Worm (Caenorhabditis elegans): ENCODE data around the gene ham-3.

ham-3 gene

ce11 chrIII:10149910-10150309 is 29.3 kb downstream of the ham-3 start:
- no peak for TF ChIP-seq nhr-6 (tag; optimal IDR thresholded peaks at IDR 0.05)
- no peak for TF ChIP-seq ztf-11 (tag; optimal IDR thresholded peaks at IDR 0.05)
- TF ChIP-seq crh-2 (tag; optimal IDR thresholded peaks at IDR 0.05): no peak
- TF ChIP-seq Y55F3AM.14 (GFP tag; optimal IDR thresholded peaks at IDR 0.05): no peak
- no peak for TF ChIP-seq ceh-16 (tag; optimal IDR thresholded peaks at IDR 0.05)
- no peak for TF ChIP-seq mab-5 (tag; optimal IDR thresholded peaks at IDR 0.05)
- TF ChIP-seq snpc-4 (tag; optimal IDR thresholded peaks at IDR 0.05): no peak
- no peak for TF ChIP-seq aly-2 (tag; optimal IDR thresholded peaks at IDR 0.05)
- TF ChIP-seq ztf-4 (tag; optimal IDR thresholded peaks at IDR 0.05): no peak
- no peak for TF ChIP-seq mbf-1 (tag; optimal IDR thresholded peaks at IDR 0.05)
- no peak for TF ChIP-seq lin-11 (tag; optimal IDR thresholded peaks at IDR 0.05)
- no peak for TF ChIP-seq unc-39 (tag; optimal IDR thresholded peaks at IDR 0.05)

- TF ChIP-seq sem-4 (tag; optimal IDR thresholded peaks at IDR 0.05) (no peak), sma-9 (GFP tag; optimal IDR thresholded peaks at IDR 0.05) (peak; percentile 35), sma-9 (tag; optimal IDR thresholded peaks at IDR 0.05) (no peak), C34F6.9 (tag; optimal IDR thresholded peaks at IDR 0.05) (peak; percentile 30), lin-11 (tag; optimal IDR thresholded peaks at IDR 0.05) (peak; percentile 19), nhr-129 (tag; optimal IDR thresholded peaks at IDR 0.05) (no peak), lsy-2 (tag; optimal IDR thresholded peaks at IDR 0.05) (peak in 1 of 2 experiments; percentile 38)
These were observed 30.1 kb downstream of the ham-3 start for ce11 chrIII:10150710-10151109.

- TF ChIP-seq sem-4 (tag; optimal IDR thresholded peaks at IDR 0.05): peak; percentile 14
- TF ChIP-seq nhr-10 (tag; optimal IDR thresholded peaks at IDR 0.05): no peak
- peak; percentile 23 for TF ChIP-seq nhr-129 (tag; optimal IDR thresholded peaks at IDR 0.05)
- peak; percentile 73 for TF ChIP-seq zag-1 (tag; optimal IDR thresholded peaks at IDR 0.05)
- peak; percentile 14 for TF ChIP-seq F13H6.1 (tag; optimal IDR thresholded peaks at IDR 0.05)
- peak; percentile 70 for TF ChIP-seq C34F6.9 (tag; optimal IDR thresholded peaks at IDR 0.05)
- TF ChIP-seq ceh-16 (tag; optimal IDR thresholded peaks at IDR 0.05): no peak
- peak; percentile 9 for TF ChIP-seq Y55F3AM.14 (GFP tag; optimal IDR thresholded peaks at IDR 0.05)
- peak in 1 of 2 experiments; percentile 46 for TF ChIP-seq lsy-2 (tag; optimal IDR thresholded peaks at IDR 0.05)
- TF ChIP-seq lin-11 (tag; optimal IDR thresholded peaks at IDR 0.05): peak; percentile 15
- TF ChIP-seq sma-9 (GFP tag; optimal IDR thresholded peaks at IDR 0.05): peak; percentile 10
- TF ChIP-seq sma-9 (tag; optimal IDR thresholded peaks at IDR 0.05): no peak
- TF ChIP-seq crh-2 (tag; optimal IDR thresholded peaks at IDR 0.05): peak; percentile 46
- no peak for TF ChIP-seq mbf-1 (tag; optimal IDR thresholded peaks at IDR 0.05)
- TF ChIP-seq unc-55 (GFP tag; optimal IDR thresholded peaks at IDR 0.05): peak; percentile 58
- peak; percentile 27 for TF ChIP-seq mab-5 (tag; optimal IDR thresholded peaks at IDR 0.05)
These were observed 31.1 kb downstream of the ham-3 start for ce11 chrIII:10151719-10152118.

- TF ChIP-seq mdl-1 (tag; optimal IDR thresholded peaks at IDR 0.05) (no peak), zag-1 (tag; optimal IDR thresholded peaks at IDR 0.05) (no peak), nhr-11 (tag; optimal IDR thresholded peaks at IDR 0.05) (no peak), sma-3 (GFP tag; optimal IDR thresholded peaks at IDR 0.05) (no peak), gmeb-1 (tag; optimal IDR thresholded peaks at IDR 0.05) (no peak), lin-13 (GFP tag; optimal IDR thresholded peaks at IDR 0.05) (no peak), ceh-82 (tag; optimal IDR thresholded peaks at IDR 0.05) (no peak), nhr-6 (tag; optimal IDR thresholded peaks at IDR 0.05) (no peak), dmd-4 (tag; optimal IDR thresholded peaks at IDR 0.05) (no peak), nhr-21 (tag; optimal IDR thresholded peaks at IDR 0.05) (no peak)
These were observed 31.9 kb downstream of the ham-3 start, which contains the start of gene nac-3 for ce11 chrIII:10152495-10152894. nac-3 (plus strand) TSS chrIII:10152795.

ce11 chrIII:10153003-10153402 is 32.4 kb downstream of the ham-3 start:
- TF ChIP-seq mab-5 (tag; optimal IDR thresholded peaks at IDR 0.05) (peak; percentile 48), alr-1 (tag; optimal IDR thresholded peaks at IDR 0.05) (no peak), C34F6.9 (tag; optimal IDR thresholded peaks at IDR 0.05) (peak; percentile 77), lin-13 (GFP tag; optimal IDR thresholded peaks at IDR 0.05) (peak; percentile 26), lin-11 (tag; optimal IDR thresholded peaks at IDR 0.05) (peak; percentile 11), gmeb-1 (tag; optimal IDR thresholded peaks at IDR 0.05) (no peak), unc-62 (GFP tag; optimal IDR thresholded peaks at IDR 0.05) (no peak), fos-1 (tag; optimal IDR thresholded peaks at IDR 0.05) (no peak), elt-3 (tag; optimal IDR thresholded peaks at IDR 0.05) (no peak), ztf-4 (tag; optimal IDR thresholded peaks at IDR 0.05) (peak; percentile 26), nhr-23 (tag; optimal IDR thresholded peaks at IDR 0.05) (no peak), zag-1 (tag; optimal IDR thresholded peaks at IDR 0.05) (peak; percentile 74), ceh-82 (tag; optimal IDR thresholded peaks at IDR 0.05) (no peak), ztf-11 (tag; optimal IDR thresholded peaks at IDR 0.05) (no peak), nhr-11 (tag; optimal IDR thresholded peaks at IDR 0.05) (no peak), lsy-2 (tag; optimal IDR thresholded peaks at IDR 0.05) (peak in 1 of 2 experiments; percentile 72), F13H6.1 (tag; optimal IDR thresholded peaks at IDR 0.05) (peak; percentile 58), lin-39 (tag; optimal IDR thresholded peaks at IDR 0.05) (no peak), nhr-237 (tag; optimal IDR thresholded peaks at IDR 0.05) (no peak), ama-1 (optimal IDR thresholded peaks at IDR 0.05) (no peak), peb-1 (tag; optimal IDR thresholded peaks at IDR 0.05) (no peak), ceh-16 (tag; optimal IDR thresholded peaks at IDR 0.05) (no peak), mbf-1 (tag; optimal IDR thresholded peaks at IDR 0.05) (no peak), elt-1 (tag; optimal IDR thresholded peaks at IDR 0.05) (no peak), mdl-1 (tag; optimal IDR thresholded peaks at IDR 0.05) (peak in 1 of 2 experiments; percentile 56), sem-4 (tag; optimal IDR thresholded peaks at IDR 0.05) (peak; percentile 59), nhr-10 (tag; optimal IDR thresholded peaks at IDR 0.05) (no peak), blmp-1 (tag; optimal IDR thresholded peaks at IDR 0.05; ENCODE audit: insufficient read depth) (no peak), sma-3 (GFP tag; optimal IDR thresholded peaks at IDR 0.05) (no peak), unc-39 (tag; optimal IDR thresholded peaks at IDR 0.05) (no peak), nhr-25 (tag; optimal IDR thresholded peaks at IDR 0.05) (no peak), unc-55 (GFP tag; optimal IDR thresholded peaks at IDR 0.05) (peak; percentile 90), crh-2 (tag; optimal IDR thresholded peaks at IDR 0.05) (peak; percentile 67)

Measured in whole organism, L2 larva.